Fruit fly (Drosophila melanogaster): ENCODE data around the gene Bka.
A peak's percentile ranks its signal among the peaks of the same experiment; 100 is the strongest.

The Bka gene

dm6 chr2L:9897296-9897695, 2.2 kb downstream of the Bka start, which contains the start of gene RpS2 (continued):
- no peak for TF ChIP-seq odd (GFP tag; optimal IDR thresholded peaks at IDR 0.05)
- no peak for TF ChIP-seq CG15696 (tag; optimal IDR thresholded peaks at IDR 0.05)
- TF ChIP-seq tna (GFP tag; IDR thresholded peaks at IDR 0.05; ENCODE audit: partially characterized antibody) = peak; percentile 97
- no peak for TF ChIP-seq pb (GFP tag; optimal IDR thresholded peaks at IDR 0.05)
- no peak for TF ChIP-seq sim (GFP tag; IDR thresholded peaks at IDR 0.05)
- no peak for TF ChIP-seq CG17829 (tag; optimal IDR thresholded peaks at IDR 0.05)
- TF ChIP-seq CG16813 (GFP tag; IDR thresholded peaks at IDR 0.05; ENCODE audit: partially characterized antibody) = peak; percentile 99
- TF ChIP-seq Lpt (GFP tag; optimal IDR thresholded peaks at IDR 0.05) = no peak
- TF ChIP-seq HLH54F (GFP tag; optimal IDR thresholded peaks at IDR 0.05) = peak; percentile 13
- no peak for TF ChIP-seq ash1 (GFP tag; optimal IDR thresholded peaks at IDR 0.05)
- TF ChIP-seq CG6272 (GFP tag; IDR thresholded peaks at IDR 0.05) = peak; percentile 43
- TF ChIP-seq CG17361 (GFP tag; IDR thresholded peaks at IDR 0.05) = peak; percentile 25; the same call in 1 of the 3 replicates
- TF ChIP-seq CG8944 (GFP tag; optimal IDR thresholded peaks at IDR 0.05) = no peak
- no peak for TF ChIP-seq ttk (GFP tag; IDR thresholded peaks at IDR 0.05)
- no peak for TF ChIP-seq aop (GFP tag; IDR thresholded peaks at IDR 0.05)
- TF ChIP-seq GATAe (GFP tag; conservative IDR thresholded peaks at IDR 0.05) = no peak
- TF ChIP-seq Camta (GFP tag; optimal IDR thresholded peaks at IDR 0.05) = no peak
- TF ChIP-seq Six4 (GFP tag; optimal IDR thresholded peaks at IDR 0.05) = no peak
- TF ChIP-seq ssp (GFP tag; IDR thresholded peaks at IDR 0.05) = no peak
- TF ChIP-seq da (GFP tag; optimal IDR thresholded peaks at IDR 0.05) = no peak
- TF ChIP-seq CG6765 (GFP tag; optimal IDR thresholded peaks at IDR 0.05) = no peak
- no peak for TF ChIP-seq CG11247 (GFP tag; IDR thresholded peaks at IDR 0.05)
- no peak for TF ChIP-seq Hr78 (GFP tag; optimal IDR thresholded peaks at IDR 0.05)
- peak in 1 of 2 experiments; percentile 32 for TF ChIP-seq insv (GFP tag; optimal IDR thresholded peaks at IDR 0.05)
- TF ChIP-seq CG31224 (GFP tag; IDR thresholded peaks at IDR 0.05) = no peak
- no peak for TF ChIP-seq usp (GFP tag; optimal IDR thresholded peaks at IDR 0.05)
- TF ChIP-seq D19A (tag; optimal IDR thresholded peaks at IDR 0.05) = no peak
- no peak for TF ChIP-seq trh (GFP tag; optimal IDR thresholded peaks at IDR 0.05)
- TF ChIP-seq sd (tag; optimal IDR thresholded peaks at IDR 0.05) = peak; percentile 84
- TF ChIP-seq Hr3 (GFP tag; optimal IDR thresholded peaks at IDR 0.05) = peak; percentile 32
- peak; percentile 99 for TF ChIP-seq knrl (GFP tag; IDR thresholded peaks at IDR 0.05; ENCODE audit: partially characterized antibody)
- no peak for TF ChIP-seq CG5245 (GFP tag; optimal IDR thresholded peaks at IDR 0.05)
- no peak for TF ChIP-seq Vsx1 (GFP tag; optimal IDR thresholded peaks at IDR 0.05)
- TF ChIP-seq Dek (tag; optimal IDR thresholded peaks at IDR 0.05) = peak; percentile 21
- peak; percentile 21 for TF ChIP-seq Chrac-16 (GFP tag; optimal IDR thresholded peaks at IDR 0.05)
- no peak for TF ChIP-seq CG4360 (GFP tag; IDR thresholded peaks at IDR 0.05)
- TF ChIP-seq ara (GFP tag; IDR thresholded peaks at IDR 0.05) = no peak
- peak; percentile 31 for TF ChIP-seq exex (tag; optimal IDR thresholded peaks at IDR 0.05)
- TF ChIP-seq so (GFP tag; IDR thresholded peaks at IDR 0.05) = no peak
- TF ChIP-seq CG3838 (GFP tag; optimal IDR thresholded peaks at IDR 0.05) = no peak
- peak in 1 of 2 experiments; percentile 56 for TF ChIP-seq Pdp1 (GFP tag; optimal IDR thresholded peaks at IDR 0.05)
- TF ChIP-seq CG8089 (GFP tag; optimal IDR thresholded peaks at IDR 0.05) = no peak
- peak; percentile 69 for TF ChIP-seq lbe (GFP tag; optimal IDR thresholded peaks at IDR 0.05)
- peak; percentile 98 for TF ChIP-seq CG14860 (GFP tag; IDR thresholded peaks at IDR 0.05; ENCODE audit: partially characterized antibody)
- TF ChIP-seq CG1832 (GFP tag; optimal IDR thresholded peaks at IDR 0.05) = no peak
- no peak for TF ChIP-seq Antp (GFP tag; optimal IDR thresholded peaks at IDR 0.05)
- TF ChIP-seq dm (GFP tag; optimal IDR thresholded peaks at IDR 0.05) = peak; percentile 92
- peak; percentile 99 for TF ChIP-seq unc-4 (GFP tag; IDR thresholded peaks at IDR 0.05; ENCODE audit: partially characterized antibody)
- peak; percentile 87 for TF ChIP-seq chm (GFP tag; IDR thresholded peaks at IDR 0.05)
- TF ChIP-seq az2 (GFP tag; optimal IDR thresholded peaks at IDR 0.05) = no peak
- TF ChIP-seq Dp (GFP tag; optimal IDR thresholded peaks at IDR 0.05) = peak; percentile 68
- no peak for TF ChIP-seq Nf-YA (GFP tag; IDR thresholded peaks at IDR 0.05)
